Worm (Caenorhabditis elegans): ENCODE results near the gene F11E6.8.

DNA sequence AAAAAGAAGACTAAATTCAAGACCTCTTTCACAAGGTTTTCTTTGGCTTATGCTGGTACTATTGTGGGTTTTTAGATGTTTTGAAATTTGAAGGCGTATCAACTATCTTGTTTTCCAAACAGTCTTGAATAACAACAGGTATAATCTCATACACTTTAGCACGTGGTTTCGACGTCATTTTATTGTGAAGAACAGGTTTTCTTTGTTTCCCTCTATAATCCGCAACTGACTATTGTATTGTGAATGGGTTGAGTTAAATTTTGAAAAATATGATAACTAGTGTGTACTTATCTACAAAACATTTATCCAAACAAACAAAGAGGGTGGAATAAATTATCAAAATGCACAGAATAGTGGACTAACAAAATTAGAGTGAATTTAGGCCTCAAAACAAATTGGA is 9.1 kb downstream of the F11E6.8 start:
- TF ChIP-seq ZK546.5 (tag; optimal IDR thresholded peaks at IDR 0.05) (no peak), nhr-77 (tag; optimal IDR thresholded peaks at IDR 0.05) (no peak), snpc-4 (tag; optimal IDR thresholded peaks at IDR 0.05) (no peak), dve-1 (tag; optimal IDR thresholded peaks at IDR 0.05; ENCODE audit: insufficient read depth) (peak; percentile 51), unc-62 (GFP tag; optimal IDR thresholded peaks at IDR 0.05 in 1 of 2) (no peak), unc-62 (tag; optimal IDR thresholded peaks at IDR 0.05) (no peak), aly-2 (tag; optimal IDR thresholded peaks at IDR 0.05) (no peak), snpc-1.2 (GFP tag; IDR thresholded peaks at IDR 0.05) (no peak), lin-39 (tag; optimal IDR thresholded peaks at IDR 0.05) (no peak), egl-27 (tag; optimal IDR thresholded peaks at IDR 0.05) (no peak), lsy-2 (tag; optimal IDR thresholded peaks at IDR 0.05) (no peak), rbr-2 (tag; optimal IDR thresholded peaks at IDR 0.05) (no peak)

All from whole organism, L4 larva.